Worm (Caenorhabditis elegans) whole organism, L3 larva: ENCODE results near the gene slfl-4.
A peak's percentile ranks its signal among the peaks of the same experiment; 100 is the strongest.

Source experiments
- egl-27 ChIP-seq: sonication (generic microtip); optimal IDR thresholded peaks from 4 replicates; lab custom pipeline; 2017; ENCODE audit warnings: missing biosample characterization, missing genetic modification reagents, missing genetic modification characterization
- elt-2 ChIP-seq: sonication (generic microtip); optimal IDR thresholded peaks from 2 replicates; lab custom pipeline; 2016; ENCODE audit warnings: missing genetic modification reagents, mild to moderate bottlenecking, missing genetic modification characterization, missing compliant biosample characterization
- elt-3 ChIP-seq, 3 experiments: fragments of 150-350 bp in 1 of 3; sonication (generic microtip) in 2 of 3; optimal IDR thresholded peaks; 2 replicates in 2 of 3; 4 replicates in 1 of 3; lab custom pipeline; 2014 to 2017; ENCODE audit warnings: missing biosample characterization in 3 of 3, missing genetic modification characterization in 3 of 3
- nfya-1 ChIP-seq: sonication (generic microtip); optimal IDR thresholded peaks from 2 replicates; lab custom pipeline; 2017; ENCODE audit warnings: missing genetic modification characterization, mild to moderate bottlenecking, missing compliant biosample characterization, antibody characterized with exemption, moderate library complexity; ENCODE audit not compliant: insufficient read depth
- nhr-23 ChIP-seq: fragments of 150-350 bp; optimal IDR thresholded peaks from 2 replicates; lab custom pipeline; 2014; ENCODE audit warnings: missing biosample characterization, missing genetic modification reagents, missing genetic modification characterization
- snpc-4 ChIP-seq: fragments of 150-350 bp; optimal IDR thresholded peaks from 2 replicates; lab custom pipeline; 2014; ENCODE audit warnings: missing biosample characterization, missing genetic modification characterization

Gene slfl-4

DNA sequence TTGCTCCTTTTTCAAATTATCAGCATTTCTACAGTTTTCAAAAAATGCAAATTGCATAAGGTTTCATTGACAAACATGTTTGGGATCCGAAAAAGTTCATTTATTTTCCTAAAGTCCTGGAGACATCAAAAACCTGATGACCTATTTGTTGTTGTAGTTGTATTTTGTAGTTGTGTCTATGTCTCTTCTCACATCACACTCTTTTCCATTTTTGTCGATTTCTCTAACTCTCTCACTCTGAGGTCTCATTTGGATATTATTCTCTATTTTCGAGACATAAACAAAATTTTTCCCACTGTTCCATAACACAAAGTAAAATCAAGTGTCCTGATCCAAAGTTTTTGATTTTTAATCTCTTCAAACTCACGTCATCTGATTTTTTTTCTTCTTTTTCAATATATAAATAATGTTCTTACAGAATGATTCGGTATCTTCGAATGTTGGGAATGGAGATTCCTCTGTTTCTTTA is 44.5 kb downstream of the slfl-4 start, which contains the start of gene slc-46A:
TSS of gene slc-46A (plus strand) at position 419 of the 469 bp plus-strand sequence.
- peak; percentile 13 for TF ChIP-seq nfya-1
- TF ChIP-seq elt-2 (tag; lab: Kevin White, UChicago) = peak; percentile 50
- peak; percentile 48 for TF ChIP-seq snpc-4
- TF ChIP-seq egl-27 (tag; lab: Kevin White, UChicago) = no peak
- TF ChIP-seq elt-3 (tag; optimal IDR thresholded peaks at IDR 0.05; lab: Kevin White, UChicago) = no peak
- TF ChIP-seq nhr-23 (tag; lab: Kevin White, UChicago) = peak; percentile 59
